Fruit fly (Drosophila melanogaster) whole organism, embryonic: ENCODE data around the gene mRpL12.

ENCODE experiments used
- ATbp ChIP-seq: fragments of 200-800 bp; sonication (Bioruptor generic); optimal IDR thresholded peaks from 2 replicates; lab custom pipeline; 2017; ENCODE audit warnings: missing biosample characterization, mild to moderate bottlenecking, missing genetic modification characterization, missing genetic modification reagents
- Abd-B ChIP-seq: fragments of 200-800 bp; sonication (Bioruptor generic); optimal IDR thresholded peaks from 2 replicates; lab custom pipeline; 2018; ENCODE audit warnings: missing biosample characterization, mild to moderate bottlenecking, missing genetic modification characterization, moderate library complexity
- Antp ChIP-seq: fragments of 200-800 bp; sonication (Bioruptor generic); optimal IDR thresholded peaks from 3 replicates; lab custom pipeline; 2016; ENCODE audit warnings: missing biosample characterization, missing genetic modification characterization
- Atf-2 ChIP-seq: fragments of 200-800 bp; sonication (Bioruptor generic); optimal IDR thresholded peaks from 2 replicates; lab custom pipeline; 2016; ENCODE audit warnings: missing biosample characterization, missing genetic modification characterization
- Atf6 ChIP-seq: fragments of 200-800 bp; sonication (Bioruptor generic); IDR thresholded peaks from 2 replicates; pipeline ENCODE4 v1.3.6; 2022; ENCODE audit warnings: missing biosample characterization, missing genetic modification characterization
- CG10366 ChIP-seq: fragments of 200-800 bp; sonication (Bioruptor generic); IDR thresholded peaks from 2 replicates; pipeline ENCODE4 v1.3.6; 2022; ENCODE audit warnings: missing biosample characterization, missing genetic modification characterization
- CG10462 ChIP-seq: fragments of 200-800 bp; sonication (Bioruptor generic); optimal IDR thresholded peaks from 2 replicates; lab custom pipeline; 2016; ENCODE audit warnings: missing biosample characterization, missing genetic modification characterization
- CG10979 ChIP-seq: fragments of 200-800 bp; sonication (Bioruptor generic); optimal IDR thresholded peaks from 2 replicates; lab custom pipeline; 2018; ENCODE audit warnings: missing biosample characterization, mild to moderate bottlenecking, missing genetic modification characterization, moderate library complexity
- CG11247 ChIP-seq: fragments of 200-800 bp; sonication (Bioruptor generic); IDR thresholded peaks from 2 replicates; pipeline ENCODE4 v1.3.6; 2022; ENCODE audit warnings: missing biosample characterization, missing genetic modification characterization
- CG11695 ChIP-seq: fragments of 200-800 bp; sonication (Bioruptor generic); IDR thresholded peaks from 3 replicates; pipeline ENCODE4 v1.3.6; 2022; ENCODE audit warnings: missing biosample characterization, missing genetic modification characterization
- CG11696 ChIP-seq: fragments of 200-800 bp; sonication (Bioruptor generic); IDR thresholded peaks from 2 replicates; pipeline ENCODE4 v1.3.6; 2022; ENCODE audit warnings: missing biosample characterization, missing genetic modification characterization
- CG12219 ChIP-seq: fragments of 200-800 bp; sonication (Bioruptor generic); optimal IDR thresholded peaks from 3 replicates; lab custom pipeline; 2018; ENCODE audit warnings: missing biosample characterization, mild to moderate bottlenecking, missing genetic modification characterization
- CG12659 ChIP-seq: fragments of 200-800 bp; sonication (Bioruptor generic); optimal IDR thresholded peaks from 3 replicates; lab custom pipeline; 2017; ENCODE audit warnings: mild to moderate bottlenecking, missing biosample characterization, missing genetic modification reagents, missing genetic modification characterization
- CG12744 ChIP-seq: fragments of 200-800 bp; sonication (Bioruptor generic); optimal IDR thresholded peaks from 2 replicates; lab custom pipeline; 2016; ENCODE audit warnings: missing biosample characterization, missing genetic modification characterization
- CG13894 ChIP-seq: fragments of 200-800 bp; sonication (Bioruptor generic); optimal IDR thresholded peaks from 3 replicates; lab custom pipeline; 2018; ENCODE audit warnings: missing biosample characterization, mild to moderate bottlenecking, missing genetic modification characterization, moderate library complexity
- CG17612 ChIP-seq: fragments of 200-800 bp; sonication (Bioruptor generic); IDR thresholded peaks from 2 replicates; pipeline ENCODE4 v1.3.6; 2022; ENCODE audit warnings: missing biosample characterization, missing genetic modification characterization
- CG18619 ChIP-seq: fragments of 200-800 bp; sonication (Bioruptor generic); optimal IDR thresholded peaks from 3 replicates; lab custom pipeline; 2017; ENCODE audit warnings: missing biosample characterization, mild to moderate bottlenecking, missing genetic modification characterization
- CG2202 ChIP-seq: fragments of 200-800 bp; sonication (Bioruptor generic); optimal IDR thresholded peaks from 2 replicates; lab custom pipeline; 2018; ENCODE audit warnings: missing biosample characterization, mild to moderate bottlenecking, missing genetic modification characterization
- CG33213 ChIP-seq: fragments of 200-800 bp; sonication (Bioruptor generic); optimal IDR thresholded peaks from 3 replicates; lab custom pipeline; 2016; ENCODE audit warnings: missing biosample characterization, missing genetic modification characterization
- CG4424 ChIP-seq: fragments of 200-800 bp; sonication (Bioruptor generic); optimal IDR thresholded peaks from 3 replicates; lab custom pipeline; 2016; ENCODE audit warnings: missing biosample characterization, missing genetic modification characterization
- CG4707 ChIP-seq: fragments of 200-800 bp; sonication (Bioruptor generic); optimal IDR thresholded peaks from 2 replicates; lab custom pipeline; 2018; ENCODE audit warnings: missing biosample characterization, mild to moderate bottlenecking, missing genetic modification characterization, moderate library complexity
- CG4820 ChIP-seq: fragments of 200-800 bp; sonication (Bioruptor generic); optimal IDR thresholded peaks from 3 replicates; lab custom pipeline; 2016; ENCODE audit warnings: missing biosample characterization, missing genetic modification characterization
- CG6254 ChIP-seq: fragments of 200-800 bp; sonication (Bioruptor generic); optimal IDR thresholded peaks from 3 replicates; lab custom pipeline; 2017; ENCODE audit warnings: mild to moderate bottlenecking, missing biosample characterization, missing genetic modification reagents, missing genetic modification characterization
- CG6765 ChIP-seq: fragments of 200-800 bp; sonication (Bioruptor generic); optimal IDR thresholded peaks from 3 replicates; lab custom pipeline; 2017; ENCODE audit warnings: missing biosample characterization, mild to moderate bottlenecking, missing genetic modification characterization
- CG7372 ChIP-seq: fragments of 200-800 bp; sonication (Bioruptor generic); IDR thresholded peaks from 2 replicates; pipeline ENCODE4 v1.3.6; 2022; ENCODE audit warnings: missing biosample characterization, missing genetic modification characterization
- CG9932 ChIP-seq: fragments of 200-800 bp; sonication (Bioruptor generic); IDR thresholded peaks from 2 replicates; pipeline ENCODE4 v1.3.6; 2022; ENCODE audit warnings: missing biosample characterization, missing genetic modification characterization
- H2.0 ChIP-seq: fragments of 200-800 bp; sonication (Bioruptor generic); IDR thresholded peaks from 2 replicates; pipeline ENCODE4 v1.3.6; 2022; ENCODE audit warnings: missing biosample characterization, missing genetic modification characterization
- Hmr ChIP-seq: fragments of 200-800 bp; sonication (Bioruptor generic); optimal IDR thresholded peaks from 3 replicates; lab custom pipeline; 2017; ENCODE audit warnings: mild to moderate bottlenecking, missing biosample characterization, missing genetic modification reagents, missing genetic modification characterization
- Hr78 ChIP-seq, 2 experiments: fragments of 200-800 bp in 1 of 2; fragments of >200 bp in 1 of 2; sonication (Bioruptor generic) in 1 of 2; optimal IDR thresholded peaks; 2 replicates each; lab custom pipeline; 2017 to 2019; ENCODE audit warnings: missing biosample characterization in 2 of 2, missing genetic modification characterization in 2 of 2, mild to moderate bottlenecking in 1 of 2, moderate library complexity in 1 of 2
- Kr ChIP-seq: fragments of 200-800 bp; sonication (Bioruptor generic); optimal IDR thresholded peaks from 2 replicates; lab custom pipeline; 2017; ENCODE audit warnings: missing biosample characterization, mild to moderate bottlenecking, missing genetic modification characterization
- Oli ChIP-seq: fragments of 200-800 bp; sonication (Bioruptor generic); optimal IDR thresholded peaks from 2 replicates; lab custom pipeline; 2018; ENCODE audit warnings: missing biosample characterization, mild to moderate bottlenecking, missing genetic modification characterization, moderate library complexity
- ab ChIP-seq: fragments of 200-800 bp; sonication (Bioruptor generic); optimal IDR thresholded peaks from 2 replicates; lab custom pipeline; 2016; ENCODE audit warnings: missing biosample characterization, missing genetic modification characterization
- bcd ChIP-seq: fragments of 200-800 bp; sonication (Bioruptor generic); optimal IDR thresholded peaks from 2 replicates; lab custom pipeline; 2017; ENCODE audit warnings: missing biosample characterization, mild to moderate bottlenecking, missing genetic modification characterization
- cg ChIP-seq: fragments of 200-800 bp; sonication (Bioruptor generic); optimal IDR thresholded peaks from 3 replicates; lab custom pipeline; 2019; ENCODE audit warnings: missing biosample characterization, mild to moderate bottlenecking, missing genetic modification characterization, moderate library complexity
- dm ChIP-seq: fragments of 200-800 bp; sonication (Bioruptor generic); optimal IDR thresholded peaks from 3 replicates; lab custom pipeline; 2016; ENCODE audit warnings: missing biosample characterization, missing genetic modification characterization
- fu2 ChIP-seq: fragments of 200-800 bp; sonication (Bioruptor generic); optimal IDR thresholded peaks from 2 replicates; lab custom pipeline; 2016; ENCODE audit warnings: missing biosample characterization, missing genetic modification characterization
- gem ChIP-seq: fragments of 200-800 bp; sonication (Bioruptor generic); optimal IDR thresholded peaks from 2 replicates; lab custom pipeline; 2019; ENCODE audit warnings: missing biosample characterization, mild to moderate bottlenecking, missing genetic modification characterization, moderate library complexity
- grau ChIP-seq: fragments of 200-800 bp; optimal IDR thresholded peaks from 3 replicates; lab custom pipeline; 2019; ENCODE audit warnings: missing biosample characterization, mild to moderate bottlenecking, missing genetic modification characterization, moderate library complexity
- hb ChIP-seq: fragments of 200-800 bp; sonication (Bioruptor generic); IDR thresholded peaks from 3 replicates; pipeline ENCODE4 v1.3.6; 2022; ENCODE audit warnings: missing biosample characterization, missing genetic modification characterization; ENCODE audit not compliant: partially characterized antibody
- ind ChIP-seq: fragments of 200-800 bp; sonication (Bioruptor generic); optimal IDR thresholded peaks from 3 replicates; lab custom pipeline; 2016; ENCODE audit warnings: missing biosample characterization, missing genetic modification characterization
- lbe ChIP-seq: fragments of 200-800 bp; sonication (Bioruptor generic); optimal IDR thresholded peaks from 2 replicates; lab custom pipeline; 2016; ENCODE audit warnings: missing biosample characterization, mild to moderate bottlenecking, missing genetic modification characterization
- pb ChIP-seq: fragments of 200-800 bp; sonication (Bioruptor generic); optimal IDR thresholded peaks from 3 replicates; lab custom pipeline; 2016; ENCODE audit warnings: missing biosample characterization, missing genetic modification characterization
- psq ChIP-seq: fragments of 200-800 bp; sonication (Bioruptor generic); optimal IDR thresholded peaks from 2 replicates; lab custom pipeline; 2017; ENCODE audit warnings: missing biosample characterization, missing genetic modification characterization
- run ChIP-seq: fragments of 200-800 bp; sonication (Bioruptor generic); optimal IDR thresholded peaks from 3 replicates; lab custom pipeline; 2018; ENCODE audit warnings: missing biosample characterization, mild to moderate bottlenecking, missing genetic modification characterization
- scrt ChIP-seq: fragments of 200-800 bp; sonication (Bioruptor generic); optimal IDR thresholded peaks from 2 replicates; lab custom pipeline; 2018; ENCODE audit warnings: missing biosample characterization, mild to moderate bottlenecking, missing genetic modification characterization, moderate library complexity
- sens ChIP-seq: fragments of 200-800 bp; sonication (Bioruptor generic); peaks from one replicate; lab custom pipeline; 2016; ENCODE audit warnings: missing biosample characterization, missing genetic modification characterization
- sisA ChIP-seq: fragments of 200-800 bp; sonication (Bioruptor generic); IDR thresholded peaks from 2 replicates; pipeline ENCODE4 v1.3.6; 2022; ENCODE audit warnings: missing biosample characterization, missing genetic modification characterization
- tap ChIP-seq: fragments of 200-800 bp; optimal IDR thresholded peaks from 3 replicates; lab custom pipeline; 2019; ENCODE audit warnings: missing biosample characterization, mild to moderate bottlenecking, missing genetic modification characterization, moderate library complexity
- toy ChIP-seq: fragments of 200-800 bp; sonication (Bioruptor generic); IDR thresholded peaks from 2 replicates; pipeline ENCODE4 v1.3.6; 2022; ENCODE audit warnings: missing biosample characterization, missing genetic modification characterization
- vfl ChIP-seq: fragments of 200-800 bp; sonication (Bioruptor generic); optimal IDR thresholded peaks from 2 replicates; lab custom pipeline; 2016; ENCODE audit warnings: missing biosample characterization, missing genetic modification characterization
- wor ChIP-seq: fragments of 200-800 bp; sonication (Bioruptor generic); IDR thresholded peaks from 2 replicates; pipeline ENCODE4 v1.3.6; 2022; ENCODE audit warnings: missing biosample characterization, missing genetic modification characterization

Gene mRpL12

DNA sequence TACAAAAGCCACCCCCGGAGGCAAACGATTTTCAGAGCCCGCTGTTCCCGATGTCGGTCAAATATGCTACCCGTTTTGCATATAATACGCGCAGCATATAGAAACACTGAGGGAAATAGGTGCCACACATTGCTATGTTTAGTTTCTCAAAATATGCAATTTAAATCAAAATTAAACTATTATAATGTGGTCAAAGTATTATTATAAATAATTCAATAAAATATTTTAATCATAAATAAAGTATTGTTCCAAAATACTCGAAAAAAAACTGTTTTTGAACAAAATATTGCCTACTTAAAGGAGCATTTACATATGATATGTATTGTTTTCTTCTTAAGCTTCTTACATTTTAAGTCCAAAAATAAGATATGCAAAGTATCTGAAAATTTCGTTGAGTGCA is 5.6 kb upstream of the mRpL12 start (continued):
- TF ChIP-seq cg (GFP tag; lab: Kevin White, UChicago), result no peak
- TF ChIP-seq H2.0, result 0 out of 2 replicates have a peak, but pooled peaks have one; percentile 20
- TF ChIP-seq scrt (GFP tag; lab: Kevin White, UChicago), result peak; percentile 28
- TF ChIP-seq hb (GFP tag; lab: Robert Waterston, UW), result no peak
- TF ChIP-seq CG2202 (tag; lab: Kevin White, UChicago), result no peak
- no peak for TF ChIP-seq lbe (GFP tag; lab: Kevin White, UChicago)
- no peak for TF ChIP-seq CG11247 (GFP tag; lab: Robert Waterston, UW)
- TF ChIP-seq run, result peak; percentile 5
- peak; percentile 76 for TF ChIP-seq gem (tag; lab: Kevin White, UChicago)
- no peak for TF ChIP-seq CG12744 (GFP tag; lab: Kevin White, UChicago)
- no peak for TF ChIP-seq CG17612 (GFP tag; lab: Robert Waterston, UW)
- TF ChIP-seq dm (GFP tag; lab: Kevin White, UChicago), result no peak
- no peak for TF ChIP-seq ab (GFP tag; lab: Kevin White, UChicago)
- peak; percentile 2 for TF ChIP-seq CG4820 (GFP tag; lab: Kevin White, UChicago)
- TF ChIP-seq bcd (GFP tag; lab: Kevin White, UChicago), result peak; percentile 49
- peak; percentile 70 for TF ChIP-seq grau
- no peak for TF ChIP-seq Atf-2 (GFP tag; lab: Kevin White, UChicago)
- TF ChIP-seq tap (tag; lab: Kevin White, UChicago), result peak; percentile 52
- TF ChIP-seq ind (GFP tag; lab: Kevin White, UChicago), result peak; percentile 57
- no peak for TF ChIP-seq Kr (GFP tag; lab: Kevin White, UChicago)
- no peak for TF ChIP-seq toy (GFP tag; lab: Robert Waterston, UW)
- TF ChIP-seq CG6254 (GFP tag; lab: Kevin White, UChicago), result peak; percentile 29
- TF ChIP-seq CG18619, result peak; percentile 16
- TF ChIP-seq CG12659, result peak; percentile 47
- peak in 1 of 2 experiments; percentile 6 for TF ChIP-seq Hr78 (GFP tag; optimal IDR thresholded peaks at IDR 0.05; lab: Kevin White, UChicago)
- TF ChIP-seq sisA (GFP tag; lab: Robert Waterston, UW), result peak; percentile 47; the same call in 1 of the 2 replicates
- no peak for TF ChIP-seq pb (GFP tag; lab: Kevin White, UChicago)
- TF ChIP-seq CG4424 (GFP tag; lab: Kevin White, UChicago), result peak; percentile 36
- TF ChIP-seq ATbp (GFP tag; lab: Kevin White, UChicago), result peak; percentile 34
- peak; percentile 6 for TF ChIP-seq CG6765 (GFP tag; lab: Kevin White, UChicago)
- TF ChIP-seq CG7372 (GFP tag; lab: Robert Waterston, UW), result no peak
- TF ChIP-seq psq (GFP tag; lab: Kevin White, UChicago), result no peak
- no peak for TF ChIP-seq vfl (GFP tag; lab: Kevin White, UChicago)
- TF ChIP-seq wor (GFP tag; lab: Robert Waterston, UW), result 0 out of 2 replicates have a peak, but pooled peaks have one; percentile 23
- TF ChIP-seq Abd-B (GFP tag; lab: Kevin White, UChicago), result peak; percentile 19
- TF ChIP-seq CG4707 (GFP tag; lab: Kevin White, UChicago), result no peak
- TF ChIP-seq CG11696, result no peak
- TF ChIP-seq CG33213 (GFP tag; lab: Kevin White, UChicago), result no peak
- TF ChIP-seq CG10979 (tag; lab: Kevin White, UChicago), result peak; percentile 71
- TF ChIP-seq Antp, result no peak
- peak; percentile 57 for TF ChIP-seq CG13894
- TF ChIP-seq CG9932 (GFP tag; lab: Robert Waterston, UW), result no peak
- peak; percentile 56 for TF ChIP-seq Hmr
- TF ChIP-seq CG11695 (GFP tag; lab: Robert Waterston, UW), result peak; percentile 59; the same call in 2 of the 3 replicates
- peak; percentile 12; the same call in 1 of the 2 replicates for TF ChIP-seq Atf6 (GFP tag; lab: Robert Waterston, UW)
- peak; percentile 25 for TF ChIP-seq sens (GFP tag; lab: Kevin White, UChicago)
- no peak for TF ChIP-seq fu2
- peak; percentile 72 for TF ChIP-seq Oli (tag; lab: Kevin White, UChicago)
- TF ChIP-seq CG10366 (GFP tag; lab: Robert Waterston, UW), result no peak
- TF ChIP-seq CG10462, result peak; percentile 25
- TF ChIP-seq CG12219 (GFP tag; lab: Kevin White, UChicago), result no peak
